Worm (Caenorhabditis elegans): Measurements from ENCODE around the gene Y116A8C.37.

- no peak for TF ChIP-seq ceh-30 (tag; optimal IDR thresholded peaks at IDR 0.05)
- TF ChIP-seq ceh-19 (GFP tag; optimal IDR thresholded peaks at IDR 0.05), result no peak
- no peak for TF ChIP-seq C08G9.2 (tag; optimal IDR thresholded peaks at IDR 0.05)
- TF ChIP-seq ceh-9 (tag; optimal IDR thresholded peaks at IDR 0.05), result no peak
- TF ChIP-seq ttx-3 (tag; optimal IDR thresholded peaks at IDR 0.05), result no peak
These were observed 20.1 kb downstream of the Y116A8C.37 start, which contains the start of gene sfa-1 for ce11 chrIV:17110882-17111281.

Measured in whole organism, late embryonic.